Fruit fly (Drosophila melanogaster) whole organism, prepupa: ENCODE data around the gene CG31191.

Experiments used
- CG11294 ChIP-seq: fragments of 200-800 bp; sonication (Bioruptor generic); IDR thresholded peaks from 2 replicates; pipeline ENCODE4 v1.3.6; 2022; ENCODE audit warnings: missing biosample characterization, missing genetic modification characterization
- CG11762 ChIP-seq: fragments of 200-800 bp; sonication (Bioruptor generic); optimal IDR thresholded peaks from 3 replicates; lab custom pipeline; 2016; ENCODE audit warnings: missing biosample characterization, missing genetic modification characterization; ENCODE audit not compliant: insufficient read depth
- CG34406 ChIP-seq: fragments of 200-800 bp; sonication (Bioruptor generic); optimal IDR thresholded peaks from 3 replicates; lab custom pipeline; 2016; ENCODE audit warnings: missing biosample characterization, missing genetic modification characterization
- CG6163 ChIP-seq: fragments of 200-800 bp; sonication (Bioruptor generic); IDR thresholded peaks from 3 replicates; pipeline ENCODE4 v1.3.6; 2022; ENCODE audit warnings: missing biosample characterization, missing genetic modification characterization
- CG8119 ChIP-seq: fragments of 200-800 bp; sonication (Bioruptor generic); IDR thresholded peaks from 3 replicates; pipeline ENCODE4 v1.3.6; 2022; ENCODE audit warnings: missing biosample characterization, missing genetic modification characterization
- Hr38 ChIP-seq: sonication (Bioruptor generic); optimal IDR thresholded peaks from 2 replicates; lab custom pipeline; 2016; ENCODE audit warnings: missing biosample characterization, missing genetic modification characterization
- Hr39 ChIP-seq: fragments of 200-800 bp; sonication (Bioruptor generic); optimal IDR thresholded peaks from 2 replicates; lab custom pipeline; 2016; ENCODE audit warnings: missing biosample characterization, missing genetic modification characterization
- Lpt ChIP-seq: fragments of 200-800 bp; sonication (Bioruptor generic); optimal IDR thresholded peaks from 3 replicates; lab custom pipeline; 2016; ENCODE audit warnings: missing biosample characterization, missing genetic modification characterization
- esn ChIP-seq: fragments of 200-800 bp; sonication (Bioruptor generic); optimal IDR thresholded peaks from 2 replicates; lab custom pipeline; 2016; ENCODE audit warnings: missing biosample characterization, mild to moderate bottlenecking, missing genetic modification characterization, moderate library complexity
- net ChIP-seq: fragments of 200-800 bp; sonication (Bioruptor generic); optimal IDR thresholded peaks from 3 replicates; lab custom pipeline; 2016; ENCODE audit warnings: missing biosample characterization, missing genetic modification characterization
- salr ChIP-seq, 2 experiments: fragments of 200-800 bp; sonication (Bioruptor generic); optimal IDR thresholded peaks; 3 replicates each; lab custom pipeline; 2016 to 2018; ENCODE audit warnings: missing biosample characterization in 2 of 2, missing genetic modification characterization in 2 of 2, mild to moderate bottlenecking in 1 of 2
- ss ChIP-seq, 2 experiments: fragments of 200-800 bp; sonication (Bioruptor generic); optimal IDR thresholded peaks; 2 replicates in 1 of 2; 3 replicates in 1 of 2; lab custom pipeline; 2017 to 2018; ENCODE audit warnings: mild to moderate bottlenecking in 2 of 2, missing biosample characterization in 2 of 2, missing genetic modification characterization in 2 of 2, moderate library complexity in 1 of 2

DNA sequence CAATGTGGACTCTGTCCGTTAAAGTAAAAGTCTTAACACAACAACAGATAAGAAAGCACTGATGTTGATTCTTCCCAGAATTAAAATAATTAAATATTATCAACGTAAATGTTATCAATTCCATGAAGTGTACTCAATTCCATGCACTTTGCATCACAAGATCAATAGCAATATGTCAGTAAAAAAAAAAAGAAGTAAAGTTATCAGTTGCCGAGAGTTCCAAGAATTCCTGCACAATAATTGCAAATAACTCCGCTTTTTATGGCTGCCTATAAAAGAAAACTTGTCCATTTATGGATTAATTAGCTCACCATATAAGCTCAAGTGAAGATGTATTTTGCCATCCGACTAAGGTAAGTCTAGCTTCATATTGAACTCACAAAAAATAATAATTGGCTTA is 67.9 kb downstream of the CG31191 start, which contains the start of gene TotZ:
- TF ChIP-seq CG11294 = no peak
- no peak for TF ChIP-seq ss (GFP tag; optimal IDR thresholded peaks at IDR 0.05; lab: Kevin White, UChicago)
- TF ChIP-seq net (GFP tag; lab: Kevin White, UChicago) = no peak
- TF ChIP-seq CG11762 (GFP tag; lab: Kevin White, UChicago) = no peak
- no peak for TF ChIP-seq CG6163
- TF ChIP-seq Hr39 (GFP tag; lab: Kevin White, UChicago) = no peak
- no peak for TF ChIP-seq CG8119 (GFP tag; lab: Robert Waterston, UW)
- TF ChIP-seq salr (GFP tag; optimal IDR thresholded peaks at IDR 0.05; lab: Kevin White, UChicago) = no peak
- no peak for TF ChIP-seq Hr38 (GFP tag; lab: Kevin White, UChicago)
- no peak for TF ChIP-seq esn (GFP tag; lab: Kevin White, UChicago)
- TF ChIP-seq CG34406 (GFP tag; lab: Kevin White, UChicago) = no peak
- TF ChIP-seq Lpt = no peak
